Fruit fly (Drosophila melanogaster) S2 (cell line): ENCODE results near the gene MTF-1.

Experiments
- CG8478 ChIP-seq: fragments of >200 bp; optimal IDR thresholded peaks from 2 replicates; lab custom pipeline; 2018
- CTCF ChIP-seq, 2 experiments: fragments of >200 bp; optimal IDR thresholded peaks; 2 replicates each; lab custom pipeline; 2018

DNA sequence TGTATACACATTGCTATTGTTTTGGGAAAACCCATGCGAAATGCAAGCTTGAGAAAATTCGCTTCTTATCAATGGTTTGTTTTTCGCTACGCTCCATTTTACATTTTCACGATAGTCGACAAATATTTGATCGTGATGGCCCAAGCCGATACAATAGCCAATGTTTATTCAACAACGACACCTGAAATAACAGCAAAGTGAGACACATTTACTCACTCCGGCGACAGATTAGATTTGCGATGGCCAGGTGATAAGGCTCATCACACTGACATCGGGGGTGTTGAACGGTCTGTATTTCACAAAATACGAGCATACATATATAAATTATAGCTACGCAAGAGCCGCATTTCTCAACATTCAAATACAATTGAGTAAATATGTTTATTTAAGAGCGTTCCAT lies 33.0 kb upstream of the MTF-1 start:
- TF ChIP-seq CG8478, result no peak
- no peak for TF ChIP-seq CTCF (optimal IDR thresholded peaks at IDR 0.05; lab: Kevin White, UChicago)
